Worm (Caenorhabditis elegans) whole organism, late embryonic: ENCODE data around the gene T27A1.3.
"Not testable (repeated sequence)": the region's sequence is repeated elsewhere in the genome, so short reads cannot be mapped to it uniquely, and the experiment has no call there.

ENCODE experiments used
- C08G9.2 ChIP-seq: sonication (generic microtip); optimal IDR thresholded peaks from 2 replicates; lab custom pipeline; 2016; ENCODE audit warnings: mild to moderate bottlenecking, missing genetic modification characterization, moderate library complexity, missing compliant biosample characterization
- K09A11.1 ChIP-seq: sonication (generic microtip); optimal IDR thresholded peaks from 2 replicates; lab custom pipeline; 2017; ENCODE audit warnings: antibody characterized with exemption, mild to moderate bottlenecking, missing genetic modification characterization, missing compliant biosample characterization; ENCODE audit not compliant: insufficient read depth
- ceh-22 ChIP-seq: sonication (generic microtip); optimal IDR thresholded peaks from 2 replicates; lab custom pipeline; 2017; ENCODE audit warnings: missing biosample characterization, missing genetic modification characterization
- ceh-24 ChIP-seq: sonication (generic microtip); optimal IDR thresholded peaks from 2 replicates; lab custom pipeline; 2016; ENCODE audit warnings: mild to moderate bottlenecking, missing genetic modification characterization, missing compliant biosample characterization
- ceh-30 ChIP-seq: fragments of 150-350 bp; optimal IDR thresholded peaks from 2 replicates; lab custom pipeline; 2014; ENCODE audit warnings: missing biosample characterization, missing genetic modification characterization
- ceh-31 ChIP-seq: sonication (generic microtip); optimal IDR thresholded peaks from 2 replicates; lab custom pipeline; 2016; ENCODE audit warnings: missing genetic modification characterization, missing compliant biosample characterization
- ceh-34 ChIP-seq: sonication (generic microtip); optimal IDR thresholded peaks from 2 replicates; lab custom pipeline; 2016; ENCODE audit warnings: mild to moderate bottlenecking, missing genetic modification characterization, missing compliant biosample characterization
- ceh-9 ChIP-seq: sonication (generic microtip); optimal IDR thresholded peaks from 2 replicates; lab custom pipeline; 2016; ENCODE audit warnings: mild to moderate bottlenecking, missing genetic modification characterization, inconsistent platforms, missing compliant biosample characterization
- dve-1 ChIP-seq: sonication (generic microtip); optimal IDR thresholded peaks from 2 replicates; lab custom pipeline; 2017; ENCODE audit warnings: antibody characterized with exemption, mild to moderate bottlenecking, missing genetic modification characterization, missing compliant biosample characterization
- elt-2 ChIP-seq: sonication (generic microtip); optimal IDR thresholded peaks from 2 replicates; lab custom pipeline; 2016; ENCODE audit warnings: missing genetic modification reagents, missing genetic modification characterization, missing compliant biosample characterization
- eyg-1 ChIP-seq: sonication (generic microtip); optimal IDR thresholded peaks from 2 replicates; lab custom pipeline; 2016; ENCODE audit warnings: missing genotype, missing genetic modification characterization, missing compliant biosample characterization
- fkh-10 ChIP-seq: fragments of 150-350 bp; optimal IDR thresholded peaks from 2 replicates; lab custom pipeline; 2014; ENCODE audit warnings: missing biosample characterization, missing genetic modification reagents, missing genetic modification characterization
- fkh-6 ChIP-seq: sonication (generic microtip); optimal IDR thresholded peaks from 2 replicates; lab custom pipeline; 2016; ENCODE audit warnings: missing genetic modification characterization, missing compliant biosample characterization
- gmeb-2 ChIP-seq: sonication (generic microtip); optimal IDR thresholded peaks from 2 replicates; lab custom pipeline; 2016; ENCODE audit warnings: missing genetic modification characterization, inconsistent platforms, missing compliant biosample characterization
- hlh-13 ChIP-seq: fragments of 200-800 bp; sonication (Bioruptor generic); optimal IDR thresholded peaks from 2 replicates; lab custom pipeline; 2018; ENCODE audit warnings: mild to moderate bottlenecking, missing genetic modification characterization, missing compliant biosample characterization
- hlh-6 ChIP-seq: sonication (generic microtip); optimal IDR thresholded peaks from 2 replicates; lab custom pipeline; 2016; ENCODE audit warnings: missing genotype, missing genetic modification characterization, missing compliant biosample characterization
- hlh-8 ChIP-seq: sonication (generic microtip); optimal IDR thresholded peaks from 2 replicates; lab custom pipeline; 2016; ENCODE audit warnings: missing genotype, missing genetic modification characterization, missing compliant biosample characterization
- lim-6 ChIP-seq: sonication (generic microtip); optimal IDR thresholded peaks from 2 replicates; lab custom pipeline; 2016; ENCODE audit warnings: missing genetic modification characterization, missing compliant biosample characterization
- lin-11 ChIP-seq: fragments of 200-800 bp; sonication (Bioruptor generic); optimal IDR thresholded peaks from 2 replicates; lab custom pipeline; 2018; ENCODE audit warnings: mild to moderate bottlenecking, missing genetic modification characterization, missing compliant biosample characterization
- mec-3 ChIP-seq: sonication (generic microtip); optimal IDR thresholded peaks from 2 replicates; lab custom pipeline; 2016; ENCODE audit warnings: borderline replicate concordance, missing genetic modification characterization, missing compliant biosample characterization
- nfya-1 ChIP-seq: sonication (generic microtip); optimal IDR thresholded peaks from 2 replicates; lab custom pipeline; 2017; ENCODE audit warnings: missing genetic modification characterization, mild to moderate bottlenecking, missing compliant biosample characterization, antibody characterized with exemption, moderate library complexity
- odd-2 ChIP-seq: sonication (generic microtip); optimal IDR thresholded peaks from 2 replicates; lab custom pipeline; 2017; ENCODE audit warnings: antibody characterized with exemption, mild to moderate bottlenecking, missing genetic modification characterization, missing compliant biosample characterization
- pag-3 ChIP-seq: sonication (generic microtip); optimal IDR thresholded peaks from 2 replicates; lab custom pipeline; 2016; ENCODE audit warnings: missing compliant biosample characterization, missing genetic modification characterization, borderline replicate concordance
- pax-1 ChIP-seq: fragments of 150-350 bp; optimal IDR thresholded peaks from 2 replicates; lab custom pipeline; 2014; ENCODE audit warnings: missing biosample characterization, missing genetic modification characterization
- pha-4 ChIP-seq: fragments of 150-350 bp; optimal IDR thresholded peaks from 2 replicates; lab custom pipeline; 2018; ENCODE audit warnings: missing biosample characterization, missing genetic modification reagents, missing genetic modification characterization
- pqm-1 ChIP-seq: sonication (generic microtip); optimal IDR thresholded peaks from 2 replicates; lab custom pipeline; 2016; ENCODE audit warnings: missing genetic modification characterization, missing compliant biosample characterization
- rnt-1 ChIP-seq: sonication (generic microtip); optimal IDR thresholded peaks from 2 replicates; lab custom pipeline; 2016; ENCODE audit warnings: missing genetic modification characterization, missing compliant biosample characterization
- sdc-2 ChIP-seq: sonication (generic microtip); optimal IDR thresholded peaks from 2 replicates; lab custom pipeline; 2016; ENCODE audit warnings: missing genotype, missing genetic modification characterization, missing compliant biosample characterization
- sox-4 ChIP-seq: sonication (generic microtip); optimal IDR thresholded peaks from 2 replicates; lab custom pipeline; 2017; ENCODE audit warnings: mild to moderate bottlenecking, missing genetic modification characterization, inconsistent platforms, missing compliant biosample characterization
- syd-9 ChIP-seq: sonication (generic microtip); optimal IDR thresholded peaks from 2 replicates; lab custom pipeline; 2016; ENCODE audit warnings: mild to moderate bottlenecking, missing genetic modification characterization, moderate library complexity, missing compliant biosample characterization
- tbx-2 ChIP-seq: sonication (generic microtip); optimal IDR thresholded peaks from 2 replicates; lab custom pipeline; 2016; ENCODE audit warnings: missing genetic modification characterization, missing compliant biosample characterization
- tbx-7 ChIP-seq: sonication (generic microtip); optimal IDR thresholded peaks from 2 replicates; lab custom pipeline; 2016; ENCODE audit warnings: missing genotype, missing genetic modification characterization, missing compliant biosample characterization
- unc-3 ChIP-seq, 2 experiments: fragments of 200-800 bp in 1 of 2; sonication (Bioruptor generic) in 1 of 2; sonication (generic microtip) in 1 of 2; conservative IDR thresholded peaks in 1 of 2; optimal IDR thresholded peaks in 1 of 2; 2 replicates each; pipeline versions ENCODE4 v1.3.6 to Lab custom; 2016 to 2022; ENCODE audit warnings: missing compliant biosample characterization in 2 of 2, missing genetic modification characterization in 2 of 2, missing genetic modification reagents in 1 of 2
- unc-42 ChIP-seq: sonication (generic microtip); optimal IDR thresholded peaks from 2 replicates; lab custom pipeline; 2016; ENCODE audit warnings: missing genotype, missing genetic modification characterization, missing compliant biosample characterization
- zip-5 ChIP-seq: sonication (generic microtip); optimal IDR thresholded peaks from 2 replicates; lab custom pipeline; 2016; ENCODE audit warnings: missing genetic modification characterization, missing compliant biosample characterization

T27A1.3 gene

ce11 chrII:535226-535625 is at the start of gene T27A1.3:
T27A1.3 (plus strand) TSS chrII:535526.
- not testable (repeated sequence) for TF ChIP-seq lim-6 (tag; lab: Kevin White, UChicago); hlh-13 (GFP tag; lab: Kevin White, UChicago); ceh-34 (tag; lab: Kevin White, UChicago)
- TF ChIP-seq, all 69 proteins: peak for 0; not testable (repeated sequence) for 69

- TF ChIP-seq ceh-22 (tag; lab: Kevin White, UChicago) = no peak
- TF ChIP-seq hlh-8 (tag; lab: Kevin White, UChicago) = no peak
- TF ChIP-seq pha-4 (tag; lab: Kevin White, UChicago) = no peak
Measured at ce11 chrII:495124-495523, 40.2 kb upstream of the T27A1.3 start, which contains the start of gene sms-5. sms-5 (plus strand) TSS chrII:495424.

ce11 chrII:502638-503037 is 32.7 kb upstream of the T27A1.3 start:
- TF ChIP-seq pqm-1 (tag; lab: Kevin White, UChicago) (no peak), ceh-30 (tag; lab: Kevin White, UChicago) (no peak), ceh-31 (tag; lab: Kevin White, UChicago) (no peak), fkh-6 (tag; lab: Kevin White, UChicago) (no peak), zip-5 (tag; lab: Kevin White, UChicago) (no peak)

ce11 chrII:506069-506468 is 29.3 kb upstream of the T27A1.3 start:
- TF ChIP-seq nfya-1 (tag; lab: Kevin White, UChicago) = peak; percentile 36
- no peak for TF ChIP-seq ceh-24
- peak; percentile 25 for TF ChIP-seq ceh-31 (tag; lab: Kevin White, UChicago)
- no peak for TF ChIP-seq C08G9.2
- TF ChIP-seq syd-9 = no peak
- no peak for TF ChIP-seq hlh-13 (GFP tag; lab: Kevin White, UChicago)
- no peak for TF ChIP-seq rnt-1 (tag; lab: Kevin White, UChicago)
- peak; percentile 5 for TF ChIP-seq elt-2 (tag; lab: Kevin White, UChicago)
- TF ChIP-seq odd-2 (tag; lab: Kevin White, UChicago) = no peak
- TF ChIP-seq zip-5 (tag; lab: Kevin White, UChicago) = no peak
- no peak for TF ChIP-seq hlh-6 (tag; lab: Kevin White, UChicago)
- TF ChIP-seq dve-1 = no peak
- TF ChIP-seq unc-3 (GFP tag; conservative IDR thresholded peaks at IDR 0.05; lab: Robert Waterston, UW) = no peak
- no peak for TF ChIP-seq unc-3 (tag; optimal IDR thresholded peaks at IDR 0.05; lab: Kevin White, UChicago)
- TF ChIP-seq ceh-9 (tag; lab: Kevin White, UChicago) = no peak
- peak; percentile 46 for TF ChIP-seq unc-42 (tag; lab: Kevin White, UChicago)
- no peak for TF ChIP-seq gmeb-2 (tag; lab: Kevin White, UChicago)
- no peak for TF ChIP-seq pha-4 (tag; lab: Kevin White, UChicago)
- peak; percentile 22 for TF ChIP-seq pax-1 (tag; lab: Kevin White, UChicago)
- TF ChIP-seq fkh-10 (GFP tag; lab: Kevin White, UChicago) = no peak
- no peak for TF ChIP-seq sdc-2 (tag; lab: Kevin White, UChicago)

- no peak for TF ChIP-seq K09A11.1
Measured at ce11 chrII:508603-509002, 26.7 kb upstream of the T27A1.3 start.

ce11 chrII:509230-509629 is 26.1 kb upstream of the T27A1.3 start, which contains the start of gene srh-105:
srh-105 (minus strand) TSS chrII:509330.
- no peak for TF ChIP-seq tbx-2
- TF ChIP-seq zip-5 (tag; lab: Kevin White, UChicago) = no peak
- TF ChIP-seq eyg-1 (tag; lab: Kevin White, UChicago) = no peak
- TF ChIP-seq gmeb-2 (tag; lab: Kevin White, UChicago) = no peak
- TF ChIP-seq mec-3 (tag; lab: Kevin White, UChicago) = no peak
- TF ChIP-seq tbx-7 (tag; lab: Kevin White, UChicago) = no peak
- TF ChIP-seq sox-4 (tag; lab: Kevin White, UChicago) = no peak
- no peak for TF ChIP-seq lin-11 (tag; lab: Kevin White, UChicago)
- no peak for TF ChIP-seq pag-3 (tag; lab: Kevin White, UChicago)
- no peak for TF ChIP-seq ceh-24
